Worm (Caenorhabditis elegans) whole organism, late embryonic: ENCODE results near the gene K07E8.6.
"Not testable (repeated sequence)": the region's sequence is repeated elsewhere in the genome, so short reads cannot be mapped to it uniquely, and the experiment has no call there.

Experiments
- C08G9.2 ChIP-seq: sonication (generic microtip); optimal IDR thresholded peaks from 2 replicates; lab custom pipeline; 2016; ENCODE audit warnings: mild to moderate bottlenecking, missing genetic modification characterization, moderate library complexity, missing compliant biosample characterization
- F13H6.1 ChIP-seq: sonication (generic microtip); optimal IDR thresholded peaks from 2 replicates; lab custom pipeline; 2016; ENCODE audit warnings: missing genetic modification characterization, missing compliant biosample characterization
- K02D7.2 ChIP-seq: sonication (generic microtip); optimal IDR thresholded peaks from 2 replicates; lab custom pipeline; 2017; ENCODE audit warnings: mild to moderate bottlenecking, missing genetic modification characterization, missing compliant biosample characterization
- Y22D7AL.16 ChIP-seq: sonication (generic microtip); optimal IDR thresholded peaks from 2 replicates; lab custom pipeline; 2016; ENCODE audit warnings: missing genetic modification characterization, missing compliant biosample characterization
- ahr-1 ChIP-seq: sonication (generic microtip); optimal IDR thresholded peaks from 2 replicates; lab custom pipeline; 2016; ENCODE audit warnings: missing genetic modification characterization, missing compliant biosample characterization
- ceh-18 ChIP-seq: sonication (generic microtip); optimal IDR thresholded peaks from 2 replicates; lab custom pipeline; 2016; ENCODE audit warnings: missing genetic modification characterization, missing compliant biosample characterization
- ceh-19 ChIP-seq: fragments of 200-800 bp; sonication (Bioruptor generic); optimal IDR thresholded peaks from 2 replicates; lab custom pipeline; 2018; ENCODE audit warnings: mild to moderate bottlenecking, missing genetic modification characterization, missing compliant biosample characterization
- ceh-22 ChIP-seq: sonication (generic microtip); optimal IDR thresholded peaks from 2 replicates; lab custom pipeline; 2017; ENCODE audit warnings: missing biosample characterization, missing genetic modification characterization
- ceh-45 ChIP-seq: fragments of 200-800 bp; sonication (Bioruptor generic); IDR thresholded peaks from 2 replicates; pipeline ENCODE4 v1.3.6; 2022; ENCODE audit warnings: missing genetic modification reagents, missing genetic modification characterization, missing compliant biosample characterization
- ceh-6 ChIP-seq: fragments of 200-800 bp; sonication (Bioruptor generic); optimal IDR thresholded peaks from 2 replicates; lab custom pipeline; 2018; ENCODE audit warnings: mild to moderate bottlenecking, missing genetic modification characterization, missing compliant biosample characterization
- ceh-9 ChIP-seq: sonication (generic microtip); optimal IDR thresholded peaks from 2 replicates; lab custom pipeline; 2016; ENCODE audit warnings: mild to moderate bottlenecking, missing genetic modification characterization, inconsistent platforms, missing compliant biosample characterization
- che-1 ChIP-seq: sonication (generic microtip); optimal IDR thresholded peaks from 2 replicates; lab custom pipeline; 2016; ENCODE audit warnings: mild to moderate bottlenecking, missing genetic modification characterization, missing compliant biosample characterization
- dmd-4 ChIP-seq: sonication (generic microtip); optimal IDR thresholded peaks from 2 replicates; lab custom pipeline; 2016; ENCODE audit warnings: borderline replicate concordance, missing genetic modification characterization, missing compliant biosample characterization
- elt-4 ChIP-seq: sonication (generic microtip); optimal IDR thresholded peaks from 2 replicates; lab custom pipeline; 2016; ENCODE audit warnings: missing genetic modification characterization, missing compliant biosample characterization
- ets-4 ChIP-seq: sonication (generic microtip); optimal IDR thresholded peaks from 2 replicates; lab custom pipeline; 2016; ENCODE audit warnings: missing genetic modification characterization, missing compliant biosample characterization
- eyg-1 ChIP-seq: sonication (generic microtip); optimal IDR thresholded peaks from 2 replicates; lab custom pipeline; 2016; ENCODE audit warnings: missing genotype, missing genetic modification characterization, missing compliant biosample characterization
- fax-1 ChIP-seq: sonication (generic microtip); optimal IDR thresholded peaks from 2 replicates; lab custom pipeline; 2016; ENCODE audit warnings: missing genotype, missing genetic modification characterization, missing compliant biosample characterization
- fkh-6 ChIP-seq: sonication (generic microtip); optimal IDR thresholded peaks from 2 replicates; lab custom pipeline; 2016; ENCODE audit warnings: missing genetic modification characterization, missing compliant biosample characterization
- gmeb-2 ChIP-seq: sonication (generic microtip); optimal IDR thresholded peaks from 2 replicates; lab custom pipeline; 2016; ENCODE audit warnings: missing genetic modification characterization, inconsistent platforms, missing compliant biosample characterization
- hlh-13 ChIP-seq: fragments of 200-800 bp; sonication (Bioruptor generic); optimal IDR thresholded peaks from 2 replicates; lab custom pipeline; 2018; ENCODE audit warnings: mild to moderate bottlenecking, missing genetic modification characterization, missing compliant biosample characterization
- hlh-15 ChIP-seq: sonication (generic microtip); optimal IDR thresholded peaks from 2 replicates; lab custom pipeline; 2016; ENCODE audit warnings: missing genetic modification characterization, missing compliant biosample characterization
- hlh-30 ChIP-seq: sonication (generic microtip); optimal IDR thresholded peaks from 2 replicates; lab custom pipeline; 2017; ENCODE audit warnings: antibody characterized with exemption, missing genetic modification characterization, missing compliant biosample characterization; ENCODE audit not compliant: insufficient read depth
- lin-11 ChIP-seq: fragments of 200-800 bp; sonication (Bioruptor generic); optimal IDR thresholded peaks from 2 replicates; lab custom pipeline; 2018; ENCODE audit warnings: mild to moderate bottlenecking, missing genetic modification characterization, missing compliant biosample characterization
- madf-2 ChIP-seq: sonication (generic microtip); optimal IDR thresholded peaks from 2 replicates; lab custom pipeline; 2017; ENCODE audit warnings: missing genetic modification characterization, missing compliant biosample characterization
- mec-3 ChIP-seq: sonication (generic microtip); optimal IDR thresholded peaks from 2 replicates; lab custom pipeline; 2016; ENCODE audit warnings: borderline replicate concordance, missing genetic modification characterization, missing compliant biosample characterization
- nfya-1 ChIP-seq: sonication (generic microtip); optimal IDR thresholded peaks from 2 replicates; lab custom pipeline; 2017; ENCODE audit warnings: missing genetic modification characterization, mild to moderate bottlenecking, missing compliant biosample characterization, antibody characterized with exemption, moderate library complexity
- npax-4 ChIP-seq: sonication (generic microtip); optimal IDR thresholded peaks from 2 replicates; lab custom pipeline; 2016; ENCODE audit warnings: missing genetic modification characterization, missing compliant biosample characterization
- odd-2 ChIP-seq: sonication (generic microtip); optimal IDR thresholded peaks from 2 replicates; lab custom pipeline; 2017; ENCODE audit warnings: antibody characterized with exemption, mild to moderate bottlenecking, missing genetic modification characterization, missing compliant biosample characterization
- pag-3 ChIP-seq: sonication (generic microtip); optimal IDR thresholded peaks from 2 replicates; lab custom pipeline; 2016; ENCODE audit warnings: missing compliant biosample characterization, missing genetic modification characterization, borderline replicate concordance
- pat-9 ChIP-seq: fragments of 200-800 bp; sonication (Bioruptor generic); optimal IDR thresholded peaks from 2 replicates; lab custom pipeline; 2018; ENCODE audit warnings: mild to moderate bottlenecking, missing genetic modification characterization, moderate library complexity, missing compliant biosample characterization
- pax-1 ChIP-seq: fragments of 150-350 bp; optimal IDR thresholded peaks from 2 replicates; lab custom pipeline; 2014; ENCODE audit warnings: missing biosample characterization, missing genetic modification characterization
- pha-4 ChIP-seq: fragments of 150-350 bp; optimal IDR thresholded peaks from 2 replicates; lab custom pipeline; 2018; ENCODE audit warnings: missing biosample characterization, missing genetic modification reagents, missing genetic modification characterization
- pros-1 ChIP-seq: fragments of 150-350 bp; optimal IDR thresholded peaks from 2 replicates; lab custom pipeline; 2014; ENCODE audit warnings: missing biosample characterization, missing genetic modification reagents, missing genetic modification characterization
- rnt-1 ChIP-seq: sonication (generic microtip); optimal IDR thresholded peaks from 2 replicates; lab custom pipeline; 2016; ENCODE audit warnings: missing genetic modification characterization, missing compliant biosample characterization
- sdc-2 ChIP-seq: sonication (generic microtip); optimal IDR thresholded peaks from 2 replicates; lab custom pipeline; 2016; ENCODE audit warnings: missing genotype, missing genetic modification characterization, missing compliant biosample characterization
- syd-9 ChIP-seq: sonication (generic microtip); optimal IDR thresholded peaks from 2 replicates; lab custom pipeline; 2016; ENCODE audit warnings: mild to moderate bottlenecking, missing genetic modification characterization, moderate library complexity, missing compliant biosample characterization
- unc-3 ChIP-seq, 2 experiments: fragments of 200-800 bp in 1 of 2; sonication (Bioruptor generic) in 1 of 2; sonication (generic microtip) in 1 of 2; conservative IDR thresholded peaks in 1 of 2; optimal IDR thresholded peaks in 1 of 2; 2 replicates each; pipeline versions ENCODE4 v1.3.6 to Lab custom; 2016 to 2022; ENCODE audit warnings: missing compliant biosample characterization in 2 of 2, missing genetic modification characterization in 2 of 2, missing genetic modification reagents in 1 of 2
- unc-86 ChIP-seq: sonication (generic microtip); optimal IDR thresholded peaks from 2 replicates; lab custom pipeline; 2016; ENCODE audit warnings: missing genetic modification characterization, missing compliant biosample characterization
- zip-5 ChIP-seq: sonication (generic microtip); optimal IDR thresholded peaks from 2 replicates; lab custom pipeline; 2016; ENCODE audit warnings: missing genetic modification characterization, missing compliant biosample characterization

Gene K07E8.6

DNA sequence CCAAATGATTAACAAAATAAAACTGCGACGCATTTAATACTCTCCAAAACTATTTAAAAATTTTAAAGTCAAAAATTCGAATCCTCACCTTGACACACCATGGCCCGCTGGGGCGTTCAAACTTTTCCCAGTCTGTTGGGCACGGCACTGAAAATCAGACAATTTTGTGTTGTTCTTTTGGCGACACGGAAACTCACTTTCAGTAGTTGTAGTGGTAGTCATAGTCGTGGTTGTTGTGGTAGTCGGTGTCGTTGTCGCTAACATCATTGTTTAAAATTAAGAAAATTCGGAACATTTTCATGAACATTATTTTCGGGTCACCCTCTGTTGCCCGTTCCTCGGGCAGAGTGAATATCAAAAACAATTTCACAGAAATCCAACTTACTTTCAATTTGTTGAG lies 27.0 kb downstream of the K07E8.6 start, which contains the start of gene clec-118:
Gene clec-118 (minus strand): TSS at position 101 of the 400 bp plus-strand sequence.
- not testable (repeated sequence) for TF ChIP-seq ceh-45 (GFP tag; lab: Robert Waterston, UW); pax-1 (tag; lab: Kevin White, UChicago); syd-9

- no peak for TF ChIP-seq gmeb-2 (tag; lab: Kevin White, UChicago)
- TF ChIP-seq elt-4 (tag; lab: Kevin White, UChicago) = no peak
- TF ChIP-seq nfya-1 (tag; lab: Kevin White, UChicago) = no peak
- TF ChIP-seq eyg-1 (tag; lab: Kevin White, UChicago) = no peak
- TF ChIP-seq K02D7.2 (tag; lab: Kevin White, UChicago) = no peak
- no peak for TF ChIP-seq ceh-18 (tag; lab: Kevin White, UChicago)
- no peak for TF ChIP-seq mec-3 (tag; lab: Kevin White, UChicago)
- no peak for TF ChIP-seq sdc-2 (tag; lab: Kevin White, UChicago)
- TF ChIP-seq hlh-30 = no peak
Measured at ce11 chrII:608757-609156, 30.6 kb downstream of the K07E8.6 start, which contains the start of gene W04H10.1. Gene W04H10.1 (plus strand): TSS chrII:609057.

DNA sequence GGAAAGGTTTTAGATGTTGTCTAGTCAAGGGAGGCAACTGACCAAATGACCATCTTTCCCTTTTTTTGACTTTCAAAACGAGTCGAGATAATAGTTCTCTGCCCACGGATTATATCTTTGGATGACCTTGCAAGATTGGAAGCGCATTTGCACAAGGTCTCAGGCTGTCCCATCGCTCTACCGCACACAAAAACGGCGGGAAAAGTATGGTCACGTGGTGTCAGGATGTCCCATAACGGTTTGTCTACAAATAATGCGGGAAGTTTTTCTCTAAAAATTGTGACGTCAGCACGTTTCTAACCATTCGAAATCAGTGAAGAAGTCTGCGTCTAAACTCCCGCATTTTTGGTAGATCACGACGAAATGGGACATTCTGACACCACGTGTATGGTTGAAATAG lies 31.0 kb downstream of the K07E8.6 start, which contains the start of gene W04H10.6:
Gene W04H10.6 (minus strand): TSS at position 101 of the 400 bp plus-strand sequence.
- TF ChIP-seq fax-1 (tag; lab: Kevin White, UChicago) (no peak), hlh-30 (peak; percentile 18), hlh-15 (tag; lab: Kevin White, UChicago) (no peak)
- TF ChIP-seq, all 69 proteins: peak for 1

DNA sequence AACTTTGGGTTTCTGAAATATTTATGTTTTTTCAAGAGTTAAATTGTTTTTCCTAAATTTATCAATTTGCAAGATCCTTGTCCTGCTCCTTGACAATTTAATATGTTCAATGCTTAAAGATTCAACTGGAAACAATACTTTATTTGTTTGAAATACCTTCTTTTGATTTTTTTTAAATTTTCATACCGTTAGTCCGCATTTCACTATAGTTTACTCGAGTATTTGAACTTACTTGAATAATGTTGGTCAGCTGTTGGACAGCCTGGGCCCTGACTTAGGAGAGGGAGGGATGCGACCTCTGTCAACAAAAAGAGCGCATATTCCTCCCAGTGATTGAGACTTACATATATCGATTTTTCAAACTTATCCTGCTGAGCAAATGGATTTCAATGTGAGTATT lies 33.3 kb downstream of the K07E8.6 start, which contains the start of gene W04H10.5:
Gene W04H10.5 (plus strand): TSS at position 301 of the 400 bp plus-strand sequence.
- TF ChIP-seq che-1 (tag; lab: Kevin White, UChicago) (no peak), elt-4 (tag; lab: Kevin White, UChicago) (no peak), unc-86 (no peak), C08G9.2 (tag; lab: Kevin White, UChicago) (no peak), lin-11 (tag; lab: Kevin White, UChicago) (no peak), pat-9 (no peak), npax-4 (tag; lab: Kevin White, UChicago) (no peak), ceh-22 (tag; lab: Kevin White, UChicago) (no peak), ceh-19 (GFP tag; lab: Kevin White, UChicago) (no peak), ceh-45 (GFP tag; lab: Robert Waterston, UW) (no peak), K02D7.2 (tag; lab: Kevin White, UChicago) (no peak), pha-4 (tag; lab: Kevin White, UChicago) (no peak), hlh-13 (GFP tag; lab: Kevin White, UChicago) (no peak), ahr-1 (tag; lab: Kevin White, UChicago) (no peak), Y22D7AL.16 (tag; lab: Kevin White, UChicago) (no peak), ets-4 (tag; lab: Kevin White, UChicago) (no peak), unc-3 (GFP tag; conservative IDR thresholded peaks at IDR 0.05; lab: Robert Waterston, UW) (no peak), unc-3 (tag; optimal IDR thresholded peaks at IDR 0.05; lab: Kevin White, UChicago) (no peak)

DNA sequence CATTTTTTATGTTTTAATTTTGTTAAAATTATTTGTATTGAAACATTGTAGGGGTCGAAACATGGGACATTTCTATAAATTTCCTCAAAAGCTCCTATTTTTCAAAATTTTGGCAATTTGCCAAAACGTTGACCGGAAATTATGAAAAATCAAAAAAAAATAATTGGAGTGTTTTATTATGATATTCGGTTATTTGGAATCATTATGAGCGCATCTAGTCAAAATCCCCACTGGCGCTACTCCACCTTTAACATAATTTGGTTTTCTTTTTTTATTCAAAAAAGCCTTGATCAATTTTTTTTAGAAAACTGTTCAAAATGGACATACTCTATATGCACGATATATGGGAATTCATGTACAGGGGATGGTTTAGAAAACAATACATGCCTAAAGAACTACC lies 34.1 kb downstream of the K07E8.6 start, which contains the start of gene W04H10.2:
Gene W04H10.2 (plus strand): TSS at position 301 of the 400 bp plus-strand sequence.
- TF ChIP-seq hlh-15 (tag; lab: Kevin White, UChicago) (no peak), ceh-6 (no peak)
- TF ChIP-seq, all 69 proteins: peak for 0

DNA sequence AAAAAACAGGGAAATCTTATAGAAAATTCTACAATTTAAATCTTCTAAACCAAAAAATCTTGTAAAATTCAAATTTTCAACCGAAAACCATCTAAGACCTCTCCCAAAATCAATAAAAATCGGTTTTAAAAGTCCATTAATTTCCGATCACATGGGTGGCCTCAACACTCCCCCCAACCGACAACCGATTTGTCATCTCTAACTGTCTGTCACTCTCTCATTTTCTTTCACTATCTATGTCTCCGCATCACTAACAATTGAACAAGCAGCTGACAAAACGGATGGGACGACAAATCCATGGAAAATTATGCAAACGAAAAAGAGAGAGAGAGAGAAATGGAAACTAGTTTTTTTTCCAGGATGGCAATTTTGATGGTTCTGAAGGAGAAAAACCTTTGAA lies 36.4 kb downstream of the K07E8.6 start:
- TF ChIP-seq zip-5 (no peak), rnt-1 (peak; percentile 13), hlh-30 (peak; percentile 86), npax-4 (tag; lab: Kevin White, UChicago) (no peak), fkh-6 (tag; lab: Kevin White, UChicago) (no peak), ceh-9 (tag; lab: Kevin White, UChicago) (no peak), nfya-1 (tag; lab: Kevin White, UChicago) (peak; percentile 57), odd-2 (no peak), ceh-6 (no peak), pax-1 (tag; lab: Kevin White, UChicago) (no peak), madf-2 (tag; lab: Kevin White, UChicago) (no peak), fax-1 (tag; lab: Kevin White, UChicago) (no peak), F13H6.1 (no peak), pag-3 (no peak), Y22D7AL.16 (tag; lab: Kevin White, UChicago) (no peak), gmeb-2 (tag; lab: Kevin White, UChicago) (no peak), dmd-4 (tag; lab: Kevin White, UChicago) (no peak), eyg-1 (tag; lab: Kevin White, UChicago) (no peak), ahr-1 (tag; lab: Kevin White, UChicago) (no peak), pros-1 (tag; lab: Kevin White, UChicago) (no peak)
